Fruit fly (Drosophila melanogaster) whole organism, embryonic: ENCODE measurements around the gene CG15347.

Source experiments
- B-H2 ChIP-seq: fragments of 200-800 bp; sonication (Bioruptor generic); optimal IDR thresholded peaks from 2 replicates; lab custom pipeline; 2018; ENCODE audit warnings: missing biosample characterization, mild to moderate bottlenecking, missing genetic modification characterization
- BEAF-32 ChIP-seq: fragments of 200-800 bp; sonication (Bioruptor generic); optimal IDR thresholded peaks from 3 replicates; lab custom pipeline; 2017; ENCODE audit warnings: missing biosample characterization, missing genetic modification characterization, mild to moderate bottlenecking, moderate library complexity, missing genetic modification reagents
- Blimp-1 ChIP-seq: fragments of 200-800 bp; sonication (Bioruptor generic); optimal IDR thresholded peaks from 3 replicates; lab custom pipeline; 2018; ENCODE audit warnings: missing biosample characterization, missing genetic modification characterization, mild to moderate bottlenecking, moderate library complexity, missing genetic modification reagents
- CG10209 ChIP-seq: fragments of 200-800 bp; sonication (Bioruptor generic); optimal IDR thresholded peaks from 3 replicates; lab custom pipeline; 2017; ENCODE audit warnings: missing biosample characterization, mild to moderate bottlenecking, missing genetic modification characterization, missing genetic modification reagents
- CG10274 ChIP-seq: fragments of 200-800 bp; sonication (Bioruptor generic); optimal IDR thresholded peaks from 3 replicates; lab custom pipeline; 2017; ENCODE audit warnings: missing biosample characterization, mild to moderate bottlenecking, missing genetic modification characterization
- CG12155 ChIP-seq: fragments of 200-800 bp; sonication (Bioruptor generic); optimal IDR thresholded peaks from 3 replicates; lab custom pipeline; 2016; ENCODE audit warnings: missing biosample characterization, missing genetic modification characterization
- CG12236 ChIP-seq: fragments of 200-800 bp; sonication (Bioruptor generic); optimal IDR thresholded peaks from 2 replicates; lab custom pipeline; 2016; ENCODE audit warnings: missing biosample characterization, missing genetic modification characterization
- CG13775 ChIP-seq: fragments of 200-800 bp; sonication (Bioruptor generic); optimal IDR thresholded peaks from 3 replicates; lab custom pipeline; 2017; ENCODE audit warnings: missing biosample characterization, mild to moderate bottlenecking, missing genetic modification characterization
- CG14050 ChIP-seq: fragments of 200-800 bp; sonication (Bioruptor generic); IDR thresholded peaks from 3 replicates; pipeline ENCODE4 v1.3.6; 2022; ENCODE audit warnings: missing biosample characterization, missing genetic modification characterization
- CG15073 ChIP-seq: fragments of 200-800 bp; sonication (Bioruptor generic); optimal IDR thresholded peaks from 2 replicates; lab custom pipeline; 2016; ENCODE audit warnings: missing biosample characterization, missing genetic modification characterization
- CG1529 ChIP-seq: fragments of 200-800 bp; sonication (Bioruptor generic); optimal IDR thresholded peaks from 3 replicates; lab custom pipeline; 2018; ENCODE audit warnings: missing biosample characterization, missing genetic modification characterization
- CG17186 ChIP-seq: fragments of 200-800 bp; sonication (Bioruptor generic); optimal IDR thresholded peaks from 3 replicates; lab custom pipeline; 2017; ENCODE audit warnings: missing biosample characterization, missing genetic modification reagents, missing genetic modification characterization
- CG1792 ChIP-seq: fragments of 200-800 bp; sonication (Bioruptor generic); optimal IDR thresholded peaks from 2 replicates; lab custom pipeline; 2016; ENCODE audit warnings: missing biosample characterization, missing genetic modification characterization
- CG18011 ChIP-seq: fragments of 200-800 bp; sonication (Bioruptor generic); optimal IDR thresholded peaks from 2 replicates; lab custom pipeline; 2017; ENCODE audit warnings: missing biosample characterization, missing genetic modification characterization, mild to moderate bottlenecking, moderate library complexity, missing genotype
- CG18476 ChIP-seq: fragments of 200-800 bp; sonication (Bioruptor generic); optimal IDR thresholded peaks from 2 replicates; lab custom pipeline; 2016; ENCODE audit warnings: missing biosample characterization, mild to moderate bottlenecking, missing genetic modification characterization
- CG18764 ChIP-seq: fragments of 200-800 bp; sonication (Bioruptor generic); optimal IDR thresholded peaks from 3 replicates; lab custom pipeline; 2016; ENCODE audit warnings: missing biosample characterization, missing genetic modification characterization
- CG2120 ChIP-seq: fragments of 200-800 bp; sonication (Bioruptor generic); optimal IDR thresholded peaks from 3 replicates; lab custom pipeline; 2016; ENCODE audit warnings: missing biosample characterization, missing genetic modification characterization
- CG2875 ChIP-seq: fragments of 200-800 bp; sonication (Bioruptor generic); optimal IDR thresholded peaks from 2 replicates; lab custom pipeline; 2017; ENCODE audit warnings: missing biosample characterization, mild to moderate bottlenecking, missing genetic modification characterization, missing genetic modification reagents
- CG31388 ChIP-seq: fragments of 200-800 bp; sonication (Bioruptor generic); optimal IDR thresholded peaks from 2 replicates; lab custom pipeline; 2016; ENCODE audit warnings: missing biosample characterization, missing genetic modification characterization
- CG3163 ChIP-seq: fragments of 200-800 bp; sonication (Bioruptor generic); optimal IDR thresholded peaks from 3 replicates; lab custom pipeline; 2016; ENCODE audit warnings: missing biosample characterization, missing genetic modification characterization
- CG3281 ChIP-seq: fragments of 200-800 bp; sonication (Bioruptor generic); optimal IDR thresholded peaks from 3 replicates; lab custom pipeline; 2017; ENCODE audit warnings: missing biosample characterization, mild to moderate bottlenecking, missing genetic modification characterization
- CG4328 ChIP-seq: fragments of 200-800 bp; sonication (Bioruptor generic); optimal IDR thresholded peaks from 3 replicates; lab custom pipeline; 2017; ENCODE audit warnings: missing biosample characterization, missing genetic modification reagents, missing genetic modification characterization
- CG4820 ChIP-seq: fragments of 200-800 bp; sonication (Bioruptor generic); optimal IDR thresholded peaks from 3 replicates; lab custom pipeline; 2016; ENCODE audit warnings: missing biosample characterization, missing genetic modification characterization
- CG5245 ChIP-seq: fragments of 200-800 bp; sonication (Bioruptor generic); optimal IDR thresholded peaks from 3 replicates; lab custom pipeline; 2016; ENCODE audit warnings: missing biosample characterization, missing genetic modification characterization
- CG6175 ChIP-seq: fragments of 200-800 bp; sonication (Bioruptor generic); IDR thresholded peaks from 3 replicates; pipeline ENCODE4 v1.3.6; 2022; ENCODE audit warnings: missing biosample characterization, missing genetic modification characterization
- CG9797 ChIP-seq: fragments of 200-800 bp; sonication (Bioruptor generic); optimal IDR thresholded peaks from 3 replicates; lab custom pipeline; 2018; ENCODE audit warnings: missing biosample characterization, mild to moderate bottlenecking, missing genetic modification characterization
- CHES-1-like ChIP-seq: fragments of 200-800 bp; sonication (Bioruptor generic); optimal IDR thresholded peaks from 2 replicates; lab custom pipeline; 2016; ENCODE audit warnings: missing biosample characterization, missing genetic modification characterization
- Camta ChIP-seq: fragments of 200-800 bp; sonication (Bioruptor generic); optimal IDR thresholded peaks from 2 replicates; lab custom pipeline; 2016; ENCODE audit warnings: missing biosample characterization, missing genetic modification characterization
- Chrac-16 ChIP-seq: fragments of 200-800 bp; sonication (Bioruptor generic); optimal IDR thresholded peaks from 3 replicates; lab custom pipeline; 2016; ENCODE audit warnings: missing biosample characterization, missing genetic modification characterization
- E2f1 ChIP-seq: fragments of 200-800 bp; sonication (Bioruptor generic); IDR thresholded peaks from 2 replicates; pipeline ENCODE4 v1.3.6; 2022; ENCODE audit warnings: missing biosample characterization, missing genetic modification characterization
- Fer2 ChIP-seq: fragments of 200-800 bp; sonication (Bioruptor generic); optimal IDR thresholded peaks from 2 replicates; lab custom pipeline; 2018; ENCODE audit warnings: missing biosample characterization, mild to moderate bottlenecking, missing genetic modification characterization, moderate library complexity
- H2.0 ChIP-seq: fragments of 200-800 bp; sonication (Bioruptor generic); IDR thresholded peaks from 2 replicates; pipeline ENCODE4 v1.3.6; 2022; ENCODE audit warnings: missing biosample characterization, missing genetic modification characterization
- HmgD ChIP-seq: fragments of 200-800 bp; sonication (Bioruptor generic); optimal IDR thresholded peaks from 3 replicates; lab custom pipeline; 2016; ENCODE audit warnings: missing biosample characterization, missing genetic modification characterization
- MESR4 ChIP-seq: fragments of 200-800 bp; sonication (Bioruptor generic); optimal IDR thresholded peaks from 2 replicates; lab custom pipeline; 2018; ENCODE audit warnings: missing biosample characterization, mild to moderate bottlenecking, missing genetic modification characterization, moderate library complexity
- Myb ChIP-seq: fragments of 200-800 bp; sonication (Bioruptor generic); optimal IDR thresholded peaks from 2 replicates; lab custom pipeline; 2016; ENCODE audit warnings: missing biosample characterization, missing genetic modification characterization
- Nf-YA ChIP-seq: fragments of 200-800 bp; sonication (Bioruptor generic); IDR thresholded peaks from 2 replicates; pipeline ENCODE4 v1.3.6; 2022; ENCODE audit warnings: missing biosample characterization, missing genetic modification characterization
- Sry-β ChIP-seq: fragments of 200-800 bp; sonication (Bioruptor generic); optimal IDR thresholded peaks from 2 replicates; lab custom pipeline; 2018; ENCODE audit warnings: missing biosample characterization, mild to moderate bottlenecking, missing genetic modification characterization, moderate library complexity
- az2 ChIP-seq: fragments of 200-800 bp; sonication (Bioruptor generic); optimal IDR thresholded peaks from 3 replicates; lab custom pipeline; 2016; ENCODE audit warnings: missing biosample characterization, missing genetic modification characterization
- bab2 ChIP-seq: fragments of 200-800 bp; sonication (Bioruptor generic); optimal IDR thresholded peaks from 2 replicates; lab custom pipeline; 2016; ENCODE audit warnings: missing biosample characterization, missing genetic modification characterization
- chif ChIP-seq, 2 experiments: fragments of 200-800 bp; sonication (Bioruptor generic); optimal IDR thresholded peaks; 3 replicates each; lab custom pipeline; 2016; ENCODE audit warnings: missing biosample characterization in 2 of 2, missing genetic modification characterization in 2 of 2
- crol ChIP-seq: fragments of 200-800 bp; sonication (Bioruptor generic); IDR thresholded peaks from 2 replicates; pipeline ENCODE4 v1.3.6; 2022; ENCODE audit warnings: missing biosample characterization, missing genetic modification characterization
- dm ChIP-seq: fragments of 200-800 bp; sonication (Bioruptor generic); optimal IDR thresholded peaks from 3 replicates; lab custom pipeline; 2016; ENCODE audit warnings: missing biosample characterization, missing genetic modification characterization
- eve ChIP-seq, 2 experiments: fragments of >200 bp; optimal IDR thresholded peaks; 2 replicates each; lab custom pipeline; 2017; ENCODE audit warnings: missing biosample characterization in 2 of 2, missing genetic modification characterization in 2 of 2
- her ChIP-seq: fragments of 200-800 bp; sonication (Bioruptor generic); optimal IDR thresholded peaks from 2 replicates; lab custom pipeline; 2016; ENCODE audit warnings: missing biosample characterization, missing genetic modification characterization
- insv ChIP-seq, 2 experiments: fragments of 200-800 bp; sonication (Bioruptor generic); optimal IDR thresholded peaks; 3 replicates each; lab custom pipeline; 2016 to 2018; ENCODE audit warnings: missing biosample characterization in 2 of 2, missing genetic modification characterization in 2 of 2
- klu ChIP-seq: fragments of 200-800 bp; sonication (Bioruptor generic); IDR thresholded peaks from 2 replicates; pipeline ENCODE4 v1.3.6; 2022; ENCODE audit warnings: missing biosample characterization, missing genetic modification characterization
- pfk ChIP-seq: fragments of 200-800 bp; sonication (Bioruptor generic); optimal IDR thresholded peaks from 2 replicates; lab custom pipeline; 2018; ENCODE audit warnings: missing biosample characterization, mild to moderate bottlenecking, missing genetic modification characterization, moderate library complexity
- row ChIP-seq: fragments of 200-800 bp; sonication (Bioruptor generic); IDR thresholded peaks from 3 replicates; pipeline ENCODE4 v1.3.6; 2022; ENCODE audit warnings: missing biosample characterization, missing genetic modification characterization
- sens-2 ChIP-seq: fragments of 200-800 bp; sonication (Bioruptor generic); IDR thresholded peaks from 2 replicates; pipeline ENCODE4 v1.3.6; 2022; ENCODE audit warnings: missing biosample characterization, missing genetic modification characterization
- seq ChIP-seq: fragments of 200-800 bp; sonication (Bioruptor generic); IDR thresholded peaks from 2 replicates; pipeline ENCODE4 v1.3.6; 2022; ENCODE audit warnings: missing biosample characterization, missing genetic modification characterization
- stwl ChIP-seq: fragments of 200-800 bp; sonication (Bioruptor generic); optimal IDR thresholded peaks from 3 replicates; lab custom pipeline; 2018; ENCODE audit warnings: missing biosample characterization, mild to moderate bottlenecking, missing genetic modification characterization, moderate library complexity
- wor ChIP-seq: fragments of 200-800 bp; sonication (Bioruptor generic); IDR thresholded peaks from 2 replicates; pipeline ENCODE4 v1.3.6; 2022; ENCODE audit warnings: missing biosample characterization, missing genetic modification characterization

CG15347 gene

dm6 chrX:8411532-8411960, 49.2 kb downstream of the CG15347 start, which contains the start of gene lawc (continued):
- no peak for TF ChIP-seq CG31388 (GFP tag; lab: Kevin White, UChicago)
- no peak for TF ChIP-seq CG1792 (GFP tag; lab: Kevin White, UChicago)
- no peak for TF ChIP-seq klu (GFP tag; lab: Robert Waterston, UW)
- TF ChIP-seq CG4328 (GFP tag; lab: Kevin White, UChicago), result peak; percentile 57
- no peak for TF ChIP-seq CG14050 (GFP tag; lab: Robert Waterston, UW)
- no peak for TF ChIP-seq CG10209
- peak; percentile 3 for TF ChIP-seq CG10274 (GFP tag; lab: Kevin White, UChicago)
- TF ChIP-seq BEAF-32 (GFP tag; lab: Kevin White, UChicago), result no peak
- no peak for TF ChIP-seq CG4820 (GFP tag; lab: Kevin White, UChicago)
- TF ChIP-seq sens-2 (GFP tag; lab: Robert Waterston, UW), result no peak
- TF ChIP-seq MESR4 (GFP tag; lab: Kevin White, UChicago), result peak; percentile 46
- no peak for TF ChIP-seq az2 (GFP tag; lab: Kevin White, UChicago)
- peak; percentile 1 for TF ChIP-seq pfk
- TF ChIP-seq B-H2, result peak; percentile 69
- TF ChIP-seq crol (GFP tag; lab: Robert Waterston, UW), result peak; percentile 93
- no peak for TF ChIP-seq stwl
- no peak for TF ChIP-seq CG12236 (GFP tag; lab: Kevin White, UChicago)
- no peak for TF ChIP-seq Myb (GFP tag; lab: Kevin White, UChicago)
- TF ChIP-seq CG3163, result no peak
- TF ChIP-seq Camta (GFP tag; lab: Kevin White, UChicago), result no peak
- no peak for TF ChIP-seq CG18476 (GFP tag; lab: Kevin White, UChicago)
- no peak for TF ChIP-seq Blimp-1 (GFP tag; lab: Kevin White, UChicago)
- TF ChIP-seq CG2875 (GFP tag; lab: Kevin White, UChicago), result no peak
- peak; percentile 5 for TF ChIP-seq CG2120
- TF ChIP-seq Chrac-16 (GFP tag; lab: Kevin White, UChicago), result no peak
- 0 out of 3 replicates have a peak, but pooled peaks have one; percentile 48 for TF ChIP-seq CG6175 (GFP tag; lab: Robert Waterston, UW)
- peak; percentile 31 for TF ChIP-seq CG13775 (GFP tag; lab: Kevin White, UChicago)
- TF ChIP-seq eve (GFP tag; optimal IDR thresholded peaks at IDR 0.05; lab: Kevin White, UChicago), result no peak
- TF ChIP-seq Sry-β (GFP tag; lab: Kevin White, UChicago), result no peak
- TF ChIP-seq CG12155 (GFP tag; lab: Kevin White, UChicago), result no peak
- no peak for TF ChIP-seq wor (GFP tag; lab: Robert Waterston, UW)
- TF ChIP-seq row, result no peak; the same call in 2 of the 3 replicates
- no peak for TF ChIP-seq dm (GFP tag; lab: Kevin White, UChicago)
- TF ChIP-seq HmgD (GFP tag; lab: Kevin White, UChicago), result no peak
- peak; percentile 20 for TF ChIP-seq CHES-1-like (GFP tag; lab: Kevin White, UChicago)
- peak; percentile 8 for TF ChIP-seq CG9797 (GFP tag; lab: Kevin White, UChicago)
- no peak for TF ChIP-seq E2f1 (GFP tag; lab: Robert Waterston, UW)
- TF ChIP-seq CG18764 (GFP tag; lab: Kevin White, UChicago), result no peak
- TF ChIP-seq seq (GFP tag; lab: Robert Waterston, UW), result peak; percentile 50; the same call in 1 of the 2 replicates
- no peak for TF ChIP-seq CG17186 (GFP tag; lab: Kevin White, UChicago)
- TF ChIP-seq CG5245 (GFP tag; lab: Kevin White, UChicago), result no peak
- peak; percentile 54 for TF ChIP-seq CG3281 (GFP tag; lab: Kevin White, UChicago)
- peak; percentile 20 for TF ChIP-seq her (GFP tag; lab: Kevin White, UChicago)
- TF ChIP-seq Fer2 (tag; lab: Kevin White, UChicago), result no peak
- no peak for TF ChIP-seq CG1529
- TF ChIP-seq insv (GFP tag; optimal IDR thresholded peaks at IDR 0.05; lab: Kevin White, UChicago), result peak in 1 of 2 experiments; percentile 9
- no peak for TF ChIP-seq CG15073
- TF ChIP-seq Nf-YA (GFP tag; lab: Robert Waterston, UW), result peak; percentile 11; the same call in 1 of the 2 replicates
- TF ChIP-seq chif (GFP tag; optimal IDR thresholded peaks at IDR 0.05; lab: Kevin White, UChicago), result no peak
- TF ChIP-seq H2.0 (GFP tag; lab: Robert Waterston, UW), result no peak
- no peak for TF ChIP-seq CG18011
- no peak for TF ChIP-seq bab2 (GFP tag; lab: Kevin White, UChicago)
